Worm (Caenorhabditis elegans) whole organism, L4 larva: ENCODE data around the gene Y116A8C.38.

ENCODE experiments used
- D1046.2 ChIP-seq: fragments of 200-800 bp; sonication (Bioruptor generic); IDR thresholded peaks from 2 replicates; pipeline ENCODE4 v1.3.6; 2022; ENCODE audit warnings: missing genetic modification characterization, missing compliant biosample characterization
- F49E8.2 ChIP-seq: sonication (generic microtip); optimal IDR thresholded peaks from 2 replicates; lab custom pipeline; 2016; ENCODE audit warnings: missing compliant biosample characterization, mild to moderate bottlenecking, missing genetic modification characterization, borderline replicate concordance
- T26A8.4 ChIP-seq: fragments of 200-800 bp; sonication (Bioruptor generic); IDR thresholded peaks from 2 replicates; pipeline ENCODE4 v1.3.6; 2022; ENCODE audit warnings: missing genetic modification characterization, missing compliant biosample characterization
- Y5F2A.4 ChIP-seq: fragments of 200-800 bp; sonication (Bioruptor generic); optimal IDR thresholded peaks from 2 replicates; lab custom pipeline; 2018; ENCODE audit warnings: mild to moderate bottlenecking, missing genetic modification characterization, missing compliant biosample characterization
- ZK337.2 ChIP-seq: fragments of 200-800 bp; sonication (Bioruptor generic); IDR thresholded peaks from 2 replicates; pipeline ENCODE4 v1.3.6; 2022; ENCODE audit warnings: missing genetic modification reagents, missing genetic modification characterization, missing compliant biosample characterization
- aha-1 ChIP-seq: fragments of 150-350 bp; peaks from one replicate; lab custom pipeline; 2014; ENCODE audit warnings: missing biosample characterization, missing genetic modification characterization
- aly-2 ChIP-seq: sonication (generic microtip); optimal IDR thresholded peaks from 2 replicates; lab custom pipeline; 2018; ENCODE audit warnings: missing biosample characterization, missing genetic modification characterization
- ama-1 ChIP-seq: fragments of 150-350 bp; optimal IDR thresholded peaks from 2 replicates; lab custom pipeline; 2014; ENCODE audit warnings: inconsistent platforms, mixed read lengths
- ceh-28 ChIP-seq: fragments of 150-350 bp; optimal IDR thresholded peaks from 2 replicates; lab custom pipeline; 2014; ENCODE audit warnings: missing biosample characterization, missing genetic modification reagents, missing genetic modification characterization
- ceh-44 ChIP-seq: fragments of 200-800 bp; sonication (Bioruptor generic); IDR thresholded peaks from 2 replicates; pipeline ENCODE4 v1.3.6; 2022; ENCODE audit warnings: missing genetic modification reagents, missing genetic modification characterization, missing compliant biosample characterization
- cey-2 ChIP-seq: sonication (generic microtip); optimal IDR thresholded peaks from 3 replicates; lab custom pipeline; 2017; ENCODE audit warnings: missing genetic modification characterization, mild to moderate bottlenecking, missing compliant biosample characterization, antibody characterized with exemption, borderline replicate concordance; ENCODE audit not compliant: insufficient read depth
- daf-16 ChIP-seq, 3 experiments: sonication (generic microtip); optimal IDR thresholded peaks; 2 replicates each; lab custom pipeline; 2016 to 2017; ENCODE audit warnings: missing genetic modification characterization in 3 of 3, missing genetic modification reagents in 3 of 3, mild to moderate bottlenecking in 2 of 3, missing compliant biosample characterization in 2 of 3, missing biosample characterization in 1 of 3, moderate library complexity in 1 of 3
- dve-1 ChIP-seq: sonication (generic microtip); optimal IDR thresholded peaks from 2 replicates; lab custom pipeline; 2017; ENCODE audit warnings: antibody characterized with exemption, mild to moderate bottlenecking, missing genetic modification characterization, missing compliant biosample characterization; ENCODE audit not compliant: insufficient read depth
- hif-1 ChIP-seq, 2 experiments: sonication (generic microtip); optimal IDR thresholded peaks; 2 replicates each; lab custom pipeline; 2016 to 2017; ENCODE audit warnings: missing compliant biosample characterization in 2 of 2, missing genetic modification characterization in 2 of 2, missing genetic modification reagents in 2 of 2, missing genotype in 2 of 2, mild to moderate bottlenecking in 1 of 2
- hlh-30 ChIP-seq: sonication (generic microtip); optimal IDR thresholded peaks from 2 replicates; lab custom pipeline; 2017; ENCODE audit warnings: antibody characterized with exemption, mild to moderate bottlenecking, missing genetic modification characterization, missing compliant biosample characterization; ENCODE audit not compliant: insufficient read depth
- lin-38 ChIP-seq: fragments of 200-800 bp; sonication (Bioruptor generic); IDR thresholded peaks from 2 replicates; pipeline ENCODE4 v1.3.6; 2022; ENCODE audit warnings: missing genetic modification reagents, missing genetic modification characterization, missing compliant biosample characterization
- mxl-3 ChIP-seq: fragments of 200-800 bp; sonication (Bioruptor generic); optimal IDR thresholded peaks from 2 replicates; lab custom pipeline; 2018; ENCODE audit warnings: mild to moderate bottlenecking, missing genetic modification characterization, missing compliant biosample characterization
- nhr-111 ChIP-seq: fragments of 200-800 bp; sonication (Bioruptor generic); optimal IDR thresholded peaks from 2 replicates; lab custom pipeline; 2018; ENCODE audit warnings: mild to moderate bottlenecking, missing genetic modification characterization, missing compliant biosample characterization
- nhr-237 ChIP-seq: sonication (generic microtip); optimal IDR thresholded peaks from 2 replicates; lab custom pipeline; 2017; ENCODE audit warnings: missing biosample characterization, missing genetic modification characterization
- nhr-28 ChIP-seq: fragments of 150-350 bp; optimal IDR thresholded peaks from 2 replicates; lab custom pipeline; 2014; ENCODE audit warnings: missing biosample characterization, missing genetic modification characterization
- pha-4 ChIP-seq, 2 experiments: fragments of 150-350 bp in 1 of 2; fragments of 200-800 bp in 1 of 2; sonication (Bioruptor generic) in 1 of 2; IDR thresholded peaks in 1 of 2; optimal IDR thresholded peaks in 1 of 2; 2 replicates each; pipeline versions ENCODE4 v1.3.6 to Lab custom; 2014 to 2022; ENCODE audit warnings: missing genetic modification characterization in 2 of 2, missing genetic modification reagents in 2 of 2, missing biosample characterization in 1 of 2, missing compliant biosample characterization in 1 of 2
- sdz-12 ChIP-seq: fragments of 200-800 bp; sonication (Bioruptor generic); optimal IDR thresholded peaks from 2 replicates; lab custom pipeline; 2018; ENCODE audit warnings: mild to moderate bottlenecking, missing genetic modification characterization, missing compliant biosample characterization
- snpc-1.2 ChIP-seq: fragments of 200-800 bp; sonication (Bioruptor generic); IDR thresholded peaks from 2 replicates; pipeline ENCODE4 v1.3.6; 2022; ENCODE audit warnings: missing genetic modification reagents, missing genetic modification characterization, missing compliant biosample characterization
- tra-1 ChIP-seq: fragments of 200-800 bp; sonication (Bioruptor generic); IDR thresholded peaks from 2 replicates; pipeline ENCODE4 v1.3.6; 2022; ENCODE audit warnings: missing genetic modification reagents, missing genetic modification characterization, missing compliant biosample characterization
- unc-130 ChIP-seq: sonication (generic microtip); optimal IDR thresholded peaks from 2 replicates; lab custom pipeline; 2016; ENCODE audit warnings: missing genetic modification reagents, missing genetic modification characterization, missing compliant biosample characterization
- unc-62 ChIP-seq, 3 experiments: fragments of 150-350 bp in 1 of 3; sonication (generic microtip); optimal IDR thresholded peaks in 2 of 3; peaks in 1 of 3; 1 replicate in 1 of 3; 2 replicates in 2 of 3; lab custom pipeline; 2014 to 2017; ENCODE audit warnings: missing biosample characterization in 3 of 3, missing genetic modification characterization in 3 of 3, missing genetic modification reagents in 3 of 3, missing genotype in 1 of 3
- vab-7 ChIP-seq: fragments of 200-800 bp; sonication (Bioruptor generic); IDR thresholded peaks from 2 replicates; pipeline ENCODE4 v1.3.6; 2022; ENCODE audit warnings: missing genetic modification reagents, missing genetic modification characterization, missing compliant biosample characterization
- zfp-2 ChIP-seq: sonication (generic microtip); optimal IDR thresholded peaks from 2 replicates; lab custom pipeline; 2016; ENCODE audit warnings: mild to moderate bottlenecking, missing genetic modification characterization, missing compliant biosample characterization
- zfp-3 ChIP-seq: fragments of 200-800 bp; sonication (Bioruptor generic); conservative IDR thresholded peaks from 2 replicates; pipeline ENCODE4 v1.3.6; 2022; ENCODE audit warnings: missing genetic modification reagents, missing genetic modification characterization, missing compliant biosample characterization
- ztf-11 ChIP-seq: fragments of 150-350 bp; optimal IDR thresholded peaks from 2 replicates; lab custom pipeline; 2014; ENCODE audit warnings: missing biosample characterization, missing genetic modification characterization

Gene Y116A8C.38

DNA sequence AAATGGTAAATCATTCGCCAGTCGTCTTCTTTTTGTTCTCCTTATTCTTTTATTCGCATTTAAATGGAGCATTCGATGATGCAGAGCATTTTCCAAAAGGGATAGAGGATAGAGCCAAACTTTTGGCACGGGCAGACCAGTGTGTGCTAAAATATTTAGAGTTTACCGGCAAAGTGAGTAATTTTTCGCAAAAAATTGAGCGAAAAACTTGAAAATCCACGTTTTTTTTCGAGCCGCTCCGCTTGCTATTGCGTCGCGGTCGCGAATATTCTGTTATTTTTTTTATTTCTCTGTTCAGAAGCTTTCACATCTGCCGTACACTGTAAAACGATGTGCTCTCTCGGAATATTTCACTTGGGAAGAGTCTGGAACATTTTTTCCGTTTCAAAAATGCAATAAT lies 42.5 kb upstream of the Y116A8C.38 start, which contains the start of gene Y116A8C.43 (continued):
- TF ChIP-seq zfp-3 (GFP tag; lab: Robert Waterston, UW) (0 out of 2 replicates have a peak, but pooled peaks have one; percentile 17), T26A8.4 (GFP tag; lab: Robert Waterston, UW) (0 out of 2 replicates have a peak, but pooled peaks have one; percentile 27), lin-38 (GFP tag; lab: Robert Waterston, UW) (peak; percentile 73)

DNA sequence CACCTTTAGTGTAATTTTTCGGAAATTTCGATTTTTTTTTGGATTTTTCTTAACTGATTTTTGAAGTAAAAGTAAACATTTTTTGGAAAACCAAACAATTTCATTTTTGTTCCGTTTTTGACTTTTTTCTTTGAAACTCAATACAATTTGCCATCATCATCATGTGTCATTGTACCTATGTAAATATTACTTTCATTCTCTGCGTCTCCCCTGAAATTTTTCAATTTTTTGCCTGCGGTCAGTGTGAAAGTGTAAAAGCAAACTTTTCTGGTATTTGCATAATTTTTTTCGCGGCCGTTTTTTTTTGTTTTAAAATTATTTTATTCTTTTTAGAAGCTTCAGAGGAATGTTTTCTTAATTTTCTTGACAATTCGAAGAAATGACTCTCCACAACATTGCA lies 37.6 kb upstream of the Y116A8C.38 start, which contains the start of gene Y116A8C.29:
Gene Y116A8C.29 (plus strand): TSS at position 328 of the 400 bp plus-strand sequence.
- TF ChIP-seq pha-4 (GFP tag; IDR thresholded peaks at IDR 0.05; lab: Robert Waterston, UW) (no peak), pha-4 (tag; optimal IDR thresholded peaks at IDR 0.05; lab: Kevin White, UChicago) (peak; percentile 27), dve-1 (peak; percentile 14), vab-7 (no peak), unc-62 (GFP tag; optimal IDR thresholded peaks at IDR 0.05 in 1 of 2; lab: Kevin White, UChicago) (peak in 1 of 2 experiments; percentile 25), unc-62 (tag; optimal IDR thresholded peaks at IDR 0.05; lab: Kevin White, UChicago) (no peak)

DNA sequence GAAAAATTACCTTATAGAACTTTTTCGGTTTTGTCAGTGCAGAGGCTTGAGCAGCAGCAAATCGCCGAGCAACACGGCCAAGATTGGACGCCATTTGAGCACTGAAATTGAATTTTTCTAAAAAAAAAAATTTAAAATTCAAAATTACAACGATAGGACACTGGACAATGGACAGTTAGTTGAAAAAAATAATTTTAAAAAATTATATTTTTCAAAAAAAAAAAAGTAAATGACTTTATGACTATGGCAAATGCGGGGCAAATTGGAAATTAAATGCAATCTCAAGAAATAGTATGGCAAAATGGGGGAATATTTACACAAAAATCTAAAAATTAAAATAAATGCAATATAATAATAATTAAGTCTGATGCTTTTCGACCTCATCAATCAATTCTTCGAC lies 35.2 kb upstream of the Y116A8C.38 start, which contains the start of gene Y116A8C.27:
Gene Y116A8C.27 (minus strand): TSS at position 101 of the 400 bp plus-strand sequence.
- TF ChIP-seq ZK337.2 (GFP tag; lab: Robert Waterston, UW): no peak
- no peak for TF ChIP-seq aly-2 (tag; lab: Kevin White, UChicago)
- TF ChIP-seq ama-1 (lab: Kevin White, UChicago): peak; percentile 32

DNA sequence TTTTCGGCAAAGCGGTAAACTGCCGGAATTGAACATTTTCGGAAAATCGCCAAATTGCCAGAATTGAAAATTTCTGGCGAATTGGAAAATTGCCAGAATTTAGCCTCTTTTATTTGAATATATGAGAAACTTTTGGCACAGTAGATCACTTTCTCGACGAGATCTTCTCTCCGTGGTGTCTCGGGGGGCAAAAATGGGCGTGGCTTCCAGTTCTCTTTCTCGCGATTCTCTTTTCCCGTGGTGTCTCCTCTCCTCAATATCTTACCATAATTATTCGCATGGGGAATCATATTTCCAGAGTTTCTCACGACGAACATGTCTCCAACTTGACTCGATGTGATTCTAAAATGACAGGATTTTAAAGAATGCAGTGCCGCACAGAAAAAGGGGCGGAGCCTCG lies 32.2 kb upstream of the Y116A8C.38 start:
- no peak for TF ChIP-seq ama-1 (lab: Kevin White, UChicago)
- peak; percentile 48 for TF ChIP-seq aha-1 (tag; lab: Kevin White, UChicago)
- no peak for TF ChIP-seq ztf-11
- no peak for TF ChIP-seq tra-1
- no peak for TF ChIP-seq zfp-2
- no peak for TF ChIP-seq nhr-237 (tag; lab: Kevin White, UChicago)
- no peak for TF ChIP-seq sdz-12 (GFP tag; lab: Kevin White, UChicago)
- TF ChIP-seq snpc-1.2 (GFP tag; lab: Robert Waterston, UW): 0 out of 2 replicates have a peak, but pooled peaks have one; percentile 17
- TF ChIP-seq ceh-44: no peak
- TF ChIP-seq, all 104 proteins: peak for 2

DNA sequence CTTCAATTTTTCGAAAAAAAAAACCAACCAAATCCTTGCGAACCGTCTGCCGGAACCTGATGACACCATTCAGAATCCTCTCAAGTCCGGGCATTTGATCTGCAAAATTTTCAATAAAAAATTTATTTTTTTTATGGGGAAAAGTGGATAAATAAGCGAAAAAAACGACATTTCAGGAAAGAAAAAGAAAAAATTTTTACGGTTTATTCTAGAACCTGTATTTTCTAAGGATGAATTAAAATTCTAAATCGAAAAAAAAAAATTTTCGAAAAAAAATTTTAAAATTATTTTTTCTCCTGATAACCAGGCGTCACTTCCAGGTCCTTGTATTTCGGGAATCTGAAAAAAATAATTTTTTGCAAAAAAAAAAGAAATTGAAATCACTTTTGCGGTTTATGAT lies 31.2 kb upstream of the Y116A8C.38 start, which contains the start of gene bca-2:
Gene bca-2 (minus strand): TSS at position 101 of the 400 bp plus-strand sequence.
- TF ChIP-seq ceh-28 (tag; lab: Kevin White, UChicago) (no peak), hif-1 (tag; optimal IDR thresholded peaks at IDR 0.05; lab: Kevin White, UChicago) (no peak), snpc-1.2 (GFP tag; lab: Robert Waterston, UW) (no peak), D1046.2 (GFP tag; lab: Robert Waterston, UW) (no peak), cey-2 (tag; lab: Kevin White, UChicago) (no peak), F49E8.2 (tag; lab: Kevin White, UChicago) (no peak)

DNA sequence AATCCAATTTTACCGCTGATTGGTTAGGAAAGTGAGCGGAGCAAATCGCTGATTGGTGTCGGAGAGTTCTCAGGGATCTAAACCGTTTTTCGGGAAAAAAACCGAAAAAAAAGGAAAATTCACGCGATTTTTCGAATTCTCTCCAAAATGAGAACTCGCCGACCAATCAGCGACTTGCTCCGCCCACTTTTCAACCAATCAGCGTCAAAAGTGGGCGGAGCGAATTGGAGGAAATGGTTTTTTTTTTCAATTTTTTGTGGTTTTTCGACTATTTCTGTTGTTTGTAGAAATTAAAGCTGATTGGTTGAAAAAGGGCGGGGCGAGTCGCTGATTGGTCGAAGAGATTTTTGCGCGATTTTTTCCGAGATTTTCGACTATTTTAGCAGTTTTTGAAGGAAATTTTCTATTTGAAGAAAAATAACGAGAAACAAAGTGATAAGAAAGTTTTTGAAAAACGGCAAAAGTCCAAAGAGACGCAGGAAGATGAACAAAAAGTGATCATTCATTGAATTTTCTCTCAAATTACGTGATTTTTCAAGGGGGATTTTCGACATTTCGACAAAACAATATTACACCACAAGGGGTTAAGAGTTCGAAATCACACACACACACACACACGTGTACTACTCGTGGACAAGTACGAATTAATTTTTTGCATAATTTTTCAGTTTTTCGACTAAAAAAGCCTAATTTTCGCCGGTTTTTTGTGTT lies 30.6 kb upstream of the Y116A8C.38 start:
- peak; percentile 88 for TF ChIP-seq aha-1 (tag; lab: Kevin White, UChicago)
- peak in 1 of 2 experiments; percentile 70 for TF ChIP-seq hif-1 (tag; optimal IDR thresholded peaks at IDR 0.05; lab: Kevin White, UChicago)
- no peak for TF ChIP-seq daf-16 (GFP tag; optimal IDR thresholded peaks at IDR 0.05; lab: Kevin White, UChicago)
- peak; percentile 16 for TF ChIP-seq daf-16 (tag; optimal IDR thresholded peaks at IDR 0.05; lab: Kevin White, UChicago)
- TF ChIP-seq unc-130 (GFP tag; lab: Kevin White, UChicago): no peak
- peak; percentile 30 for TF ChIP-seq hlh-30
- TF ChIP-seq Y5F2A.4: no peak
- TF ChIP-seq nhr-28: peak; percentile 4
- no peak for TF ChIP-seq mxl-3 (GFP tag; lab: Kevin White, UChicago)
- TF ChIP-seq nhr-111: no peak
